Worm (Caenorhabditis elegans) whole organism, mixed stage, embryonic: ENCODE results near the gene rod-1.

ENCODE experiments used
- M03D4.4 ChIP-seq: sonication (generic microtip); optimal IDR thresholded peaks from 2 replicates; lab custom pipeline; 2017; ENCODE audit warnings: mild to moderate bottlenecking, missing genetic modification characterization, missing compliant biosample characterization
- blmp-1 ChIP-seq: fragments of 150-350 bp; optimal IDR thresholded peaks from 2 replicates; lab custom pipeline; 2014; ENCODE audit warnings: missing biosample characterization, missing genetic modification characterization
- ceh-39 ChIP-seq: fragments of 150-350 bp; optimal IDR thresholded peaks from 2 replicates; lab custom pipeline; 2014; ENCODE audit warnings: missing biosample characterization, missing genetic modification characterization
- ceh-43 ChIP-seq: fragments of 200-800 bp; sonication (Bioruptor generic); optimal IDR thresholded peaks from 2 replicates; lab custom pipeline; 2018; ENCODE audit warnings: mild to moderate bottlenecking, missing genetic modification characterization, moderate library complexity, missing compliant biosample characterization
- ceh-83 ChIP-seq: fragments of 200-800 bp; sonication (Bioruptor generic); optimal IDR thresholded peaks from 2 replicates; lab custom pipeline; 2018; ENCODE audit warnings: mild to moderate bottlenecking, missing genetic modification characterization, missing compliant biosample characterization
- ces-1 ChIP-seq: fragments of 150-350 bp; optimal IDR thresholded peaks from 2 replicates; lab custom pipeline; 2014; ENCODE audit warnings: missing biosample characterization, missing genetic modification reagents, missing genetic modification characterization
- cnd-1 ChIP-seq: fragments of 200-800 bp; sonication (Bioruptor generic); optimal IDR thresholded peaks from 2 replicates; lab custom pipeline; 2018; ENCODE audit warnings: mild to moderate bottlenecking, missing genetic modification characterization, missing compliant biosample characterization
- drap-1 ChIP-seq: fragments of 200-800 bp; sonication (Bioruptor generic); optimal IDR thresholded peaks from 3 replicates; lab custom pipeline; 2018; ENCODE audit warnings: mild to moderate bottlenecking, missing genetic modification characterization, missing compliant biosample characterization
- elt-1 ChIP-seq: sonication (generic microtip); optimal IDR thresholded peaks from 2 replicates; lab custom pipeline; 2017; ENCODE audit warnings: missing genetic modification characterization, mild to moderate bottlenecking, missing compliant biosample characterization, antibody characterized with exemption, moderate library complexity, borderline replicate concordance; ENCODE audit not compliant: insufficient read depth
- elt-3 ChIP-seq: fragments of 150-350 bp; optimal IDR thresholded peaks from 2 replicates; lab custom pipeline; 2014; ENCODE audit warnings: missing biosample characterization, missing genetic modification characterization
- hlh-1 ChIP-seq: fragments of 150-350 bp; optimal IDR thresholded peaks from 2 replicates; lab custom pipeline; 2014; ENCODE audit warnings: missing biosample characterization, missing genetic modification reagents, missing genetic modification characterization
- lin-32 ChIP-seq: fragments of 200-800 bp; sonication (Bioruptor generic); optimal IDR thresholded peaks from 2 replicates; lab custom pipeline; 2018; ENCODE audit warnings: mild to moderate bottlenecking, missing genetic modification characterization, missing compliant biosample characterization
- lsy-2 ChIP-seq: fragments of 150-350 bp; optimal IDR thresholded peaks from 2 replicates; lab custom pipeline; 2014; ENCODE audit warnings: missing biosample characterization, missing genetic modification characterization
- mab-5 ChIP-seq: fragments of 150-350 bp; optimal IDR thresholded peaks from 2 replicates; lab custom pipeline; 2014; ENCODE audit warnings: missing biosample characterization, missing genetic modification characterization
- mep-1 ChIP-seq: fragments of 150-350 bp; optimal IDR thresholded peaks from 2 replicates; lab custom pipeline; 2017; ENCODE audit warnings: missing biosample characterization, missing genetic modification reagents, missing genetic modification characterization, inconsistent platforms
- mls-2 ChIP-seq: sonication (generic microtip); optimal IDR thresholded peaks from 2 replicates; lab custom pipeline; 2016; ENCODE audit warnings: mild to moderate bottlenecking, missing genetic modification characterization, moderate library complexity, missing compliant biosample characterization
- nhr-12 ChIP-seq: fragments of 150-350 bp; optimal IDR thresholded peaks from 2 replicates; lab custom pipeline; 2014; ENCODE audit warnings: missing biosample characterization, missing genetic modification characterization
- nhr-2 ChIP-seq: fragments of 150-350 bp; optimal IDR thresholded peaks from 2 replicates; lab custom pipeline; 2014; ENCODE audit warnings: missing biosample characterization, missing genetic modification characterization
- nhr-237 ChIP-seq: fragments of 150-350 bp; optimal IDR thresholded peaks from 2 replicates; lab custom pipeline; 2014; ENCODE audit warnings: missing biosample characterization, missing genetic modification characterization
- nhr-76 ChIP-seq: sonication (generic microtip); optimal IDR thresholded peaks from 2 replicates; lab custom pipeline; 2017; ENCODE audit warnings: missing biosample characterization, missing genetic modification characterization
- pha-4 ChIP-seq: fragments of 150-350 bp; optimal IDR thresholded peaks from 2 replicates; lab custom pipeline; 2018; ENCODE audit warnings: missing biosample characterization, missing genetic modification reagents, missing genetic modification characterization
- snpc-4 ChIP-seq: fragments of 150-350 bp; optimal IDR thresholded peaks from 2 replicates; lab custom pipeline; 2014; ENCODE audit warnings: missing biosample characterization, missing genetic modification characterization
- tbx-8 ChIP-seq: fragments of 200-800 bp; sonication (Bioruptor generic); optimal IDR thresholded peaks from 2 replicates; lab custom pipeline; 2018; ENCODE audit warnings: mild to moderate bottlenecking, missing genetic modification characterization, moderate library complexity, missing compliant biosample characterization
- unc-120 ChIP-seq: sonication (generic microtip); optimal IDR thresholded peaks from 2 replicates; lab custom pipeline; 2017; ENCODE audit warnings: missing genetic modification characterization, missing compliant biosample characterization; ENCODE audit not compliant: poor library complexity, severe bottlenecking
- unc-39 ChIP-seq: fragments of 150-350 bp; optimal IDR thresholded peaks from 2 replicates; lab custom pipeline; 2014; ENCODE audit warnings: missing biosample characterization, missing genetic modification characterization
- unc-62 ChIP-seq: fragments of 150-350 bp; optimal IDR thresholded peaks from 2 replicates; lab custom pipeline; 2014; ENCODE audit warnings: missing biosample characterization, missing genetic modification reagents, missing genetic modification characterization
- zip-8 ChIP-seq: fragments of 150-350 bp; optimal IDR thresholded peaks from 2 replicates; lab custom pipeline; 2014; ENCODE audit warnings: missing biosample characterization, missing genetic modification characterization
- ztf-11 ChIP-seq: fragments of 150-350 bp; optimal IDR thresholded peaks from 2 replicates; lab custom pipeline; 2014; ENCODE audit warnings: missing biosample characterization, missing genetic modification characterization

The rod-1 gene

DNA sequence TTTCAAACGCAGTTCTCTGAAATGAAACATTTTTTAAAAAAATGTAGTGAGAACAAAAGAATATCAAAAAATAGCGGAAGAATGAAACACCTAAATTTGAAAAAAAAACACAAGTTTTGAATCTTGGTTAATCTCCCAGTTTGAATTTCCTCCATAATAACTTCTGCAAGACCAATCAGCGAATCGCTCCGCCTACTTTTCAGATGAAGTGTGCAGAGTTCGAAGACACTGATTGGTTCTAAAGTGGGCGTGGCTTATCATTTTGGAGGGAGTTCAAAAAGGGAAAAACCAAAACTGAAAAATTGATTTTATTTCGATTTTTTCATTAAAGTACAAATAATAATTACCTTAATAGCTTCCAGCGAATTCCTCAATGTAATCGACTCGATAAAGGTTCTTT is 32.6 kb downstream of the rod-1 start:
- TF ChIP-seq nhr-2 (tag; lab: Kevin White, UChicago) (no peak), mls-2 (tag; lab: Kevin White, UChicago) (no peak), drap-1 (GFP tag; lab: Kevin White, UChicago) (no peak), cnd-1 (no peak), hlh-1 (tag; lab: Kevin White, UChicago) (no peak), nhr-237 (no peak), M03D4.4 (no peak), lin-32 (GFP tag; lab: Kevin White, UChicago) (no peak), tbx-8 (GFP tag; lab: Kevin White, UChicago) (no peak), unc-120 (tag; lab: Kevin White, UChicago) (no peak), unc-39 (tag; lab: Kevin White, UChicago) (no peak), mep-1 (tag; lab: Kevin White, UChicago) (no peak), ceh-83 (GFP tag; lab: Kevin White, UChicago) (no peak), blmp-1 (no peak), zip-8 (no peak), ceh-39 (tag; lab: Kevin White, UChicago) (no peak)

DNA sequence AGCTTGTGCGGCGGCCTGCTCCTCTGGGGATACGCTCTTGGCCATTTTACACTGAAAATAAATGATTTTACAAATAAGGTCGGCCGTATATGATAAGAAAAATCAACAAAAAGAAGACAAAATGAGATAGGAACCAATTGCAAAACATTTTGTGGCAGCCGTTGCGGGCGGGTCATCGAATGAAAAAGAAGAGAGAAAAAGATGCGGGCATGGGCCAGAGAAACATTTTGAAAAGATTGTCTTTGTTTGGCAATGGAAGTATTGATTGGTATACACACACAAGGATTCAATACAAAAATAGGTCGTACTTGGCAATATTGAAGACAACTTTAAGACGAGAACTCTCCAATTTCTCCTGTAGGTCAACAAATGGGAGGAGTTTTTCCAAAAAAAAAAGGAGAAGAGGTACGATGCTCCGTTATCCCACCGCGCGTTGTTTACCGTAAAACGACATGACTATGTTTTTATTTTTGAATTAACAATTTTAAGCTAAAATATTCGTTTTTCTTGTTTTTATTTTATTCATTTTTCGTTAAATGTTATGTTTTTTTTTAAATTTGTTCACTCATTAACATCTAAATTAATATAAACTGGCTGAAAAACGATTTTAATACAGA is 34.5 kb downstream of the rod-1 start, which contains the start of the genes plc-4 and R05G6.4:
Gene plc-4 (minus strand): TSS at position 51 of the 617 bp plus-strand sequence.
Gene R05G6.4 (plus strand): TSS at position 617 of the 617 bp plus-strand sequence.
- no peak for TF ChIP-seq ztf-11
- no peak for TF ChIP-seq pha-4 (tag; lab: Kevin White, UChicago)
- TF ChIP-seq lsy-2 (tag; lab: Kevin White, UChicago) = peak; percentile 18
- no peak for TF ChIP-seq nhr-12 (tag; lab: Kevin White, UChicago)
- no peak for TF ChIP-seq mab-5 (tag; lab: Kevin White, UChicago)
- TF ChIP-seq nhr-76 (tag; lab: Kevin White, UChicago) = no peak
- TF ChIP-seq zip-8 = no peak
- TF ChIP-seq ces-1 (GFP tag; lab: Kevin White, UChicago) = peak; percentile 23

DNA sequence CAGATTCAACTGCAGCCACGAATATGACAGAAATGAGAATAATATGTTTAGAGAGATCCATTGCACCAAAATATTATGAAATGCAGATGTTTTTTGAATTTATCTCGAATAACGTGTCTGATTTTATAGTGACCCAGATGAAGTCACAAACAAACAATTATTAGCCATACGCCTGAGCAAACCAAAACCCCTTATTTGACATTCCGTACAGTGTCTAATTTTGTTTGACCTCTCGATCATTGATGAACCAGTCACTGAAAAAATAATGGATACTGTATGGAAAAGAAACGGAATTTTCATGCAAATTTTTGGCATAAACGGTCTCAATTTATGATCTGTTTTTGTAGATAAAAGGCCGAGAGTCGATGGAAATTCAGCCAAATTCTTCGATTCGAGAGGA is 37.9 kb downstream of the rod-1 start, which contains the start of the genes R05G6.9 and R05G6.3:
Gene R05G6.9 (minus strand): TSS at position 101 of the 400 bp plus-strand sequence.
Gene R05G6.3 (plus strand): TSS at position 386 of the 400 bp plus-strand sequence.
- TF ChIP-seq nhr-76 (tag; lab: Kevin White, UChicago) (no peak), nhr-12 (tag; lab: Kevin White, UChicago) (no peak), mls-2 (tag; lab: Kevin White, UChicago) (no peak), lsy-2 (tag; lab: Kevin White, UChicago) (no peak)

- TF ChIP-seq M03D4.4 (no peak), nhr-76 (tag; lab: Kevin White, UChicago) (no peak)
Measured at ce11 chrIV:7520258-7520657, 42.0 kb downstream of the rod-1 start.

- TF ChIP-seq lsy-2 (tag; lab: Kevin White, UChicago) = no peak
- no peak for TF ChIP-seq elt-3
- no peak for TF ChIP-seq unc-39 (tag; lab: Kevin White, UChicago)
- no peak for TF ChIP-seq ceh-43 (GFP tag; lab: Kevin White, UChicago)
- TF ChIP-seq nhr-2 (tag; lab: Kevin White, UChicago) = no peak
Measured at ce11 chrIV:7520841-7521240, 42.6 kb downstream of the rod-1 start.

ce11 chrIV:7521591-7521990 is 43.3 kb downstream of the rod-1 start:
- TF ChIP-seq elt-1 (tag; lab: Kevin White, UChicago) (peak; percentile 50), lsy-2 (tag; lab: Kevin White, UChicago) (no peak), unc-62 (GFP tag; lab: Kevin White, UChicago) (no peak), nhr-76 (tag; lab: Kevin White, UChicago) (no peak), snpc-4 (tag; lab: Kevin White, UChicago) (no peak), nhr-2 (tag; lab: Kevin White, UChicago) (no peak), ceh-43 (GFP tag; lab: Kevin White, UChicago) (no peak), lin-32 (GFP tag; lab: Kevin White, UChicago) (no peak), nhr-12 (tag; lab: Kevin White, UChicago) (no peak), nhr-237 (no peak), elt-3 (no peak), ztf-11 (no peak), mls-2 (tag; lab: Kevin White, UChicago) (peak; percentile 43), pha-4 (tag; lab: Kevin White, UChicago) (no peak)
